Worm (Caenorhabditis elegans): ENCODE measurements around the gene F22D3.4.

- TF ChIP-seq cog-1 (tag; optimal IDR thresholded peaks at IDR 0.05) = no peak
- TF ChIP-seq med-1 (GFP tag; optimal IDR thresholded peaks at IDR 0.05; ENCODE audit: insufficient read depth) = no peak
- no peak for TF ChIP-seq ztf-29 (GFP tag; IDR thresholded peaks at IDR 0.05)
- no peak for TF ChIP-seq tab-1 (GFP tag; IDR thresholded peaks at IDR 0.05)
- TF ChIP-seq flt-1 (GFP tag; IDR thresholded peaks at IDR 0.05) = no peak
- no peak for TF ChIP-seq ref-1 (GFP tag; conservative IDR thresholded peaks at IDR 0.05)
- no peak for TF ChIP-seq T22C8.4 (GFP tag; IDR thresholded peaks at IDR 0.05)
- TF ChIP-seq klf-2 (GFP tag; conservative IDR thresholded peaks at IDR 0.05) = no peak
Observed at ce11 chrII:6888211-6888610, 39.2 kb downstream of the F22D3.4 start.
